Worm (Caenorhabditis elegans): ENCODE data around the gene M70.1.

DNA sequence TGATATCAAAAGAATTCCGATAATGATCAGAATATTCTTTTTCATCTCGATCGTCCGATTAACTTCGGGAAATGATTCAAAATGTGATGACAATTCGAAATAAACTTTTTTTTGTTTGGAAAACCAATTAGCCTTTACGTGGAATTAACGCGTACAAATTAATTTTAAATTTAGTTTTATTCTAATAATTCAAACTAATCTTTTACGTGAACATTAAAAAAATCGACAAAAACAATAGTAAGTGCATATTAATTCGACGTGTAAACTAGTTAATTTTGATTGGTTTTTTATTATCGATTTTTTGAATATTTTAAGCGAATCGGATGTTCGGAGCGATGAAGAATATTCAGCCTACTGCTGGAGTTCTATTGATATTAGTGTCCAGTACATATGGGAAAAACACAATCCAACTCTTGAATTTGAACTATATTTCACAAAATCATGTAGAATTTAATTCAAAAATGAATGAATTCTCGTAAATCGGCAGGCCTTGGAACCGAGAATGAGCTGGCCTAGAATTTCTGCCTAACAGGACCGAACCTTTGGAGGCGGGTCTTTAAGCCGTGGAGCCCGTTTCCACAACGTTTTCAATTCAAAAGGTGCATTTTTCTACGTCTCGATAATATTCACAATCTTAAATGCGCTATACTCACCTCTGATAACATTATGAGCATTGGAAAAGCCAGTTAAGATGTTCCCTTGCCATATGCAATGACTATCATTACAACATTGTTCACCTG lies 3.1 kb upstream of the M70.1 start, which contains the start of the genes M70.3 and M70.2:
- TF ChIP-seq nhr-77 (tag; optimal IDR thresholded peaks at IDR 0.05) = no peak
- no peak for TF ChIP-seq nhr-6 (tag; optimal IDR thresholded peaks at IDR 0.05)
- no peak for TF ChIP-seq nhr-11 (tag; optimal IDR thresholded peaks at IDR 0.05)
- no peak for TF ChIP-seq zag-1 (tag; optimal IDR thresholded peaks at IDR 0.05)
- no peak for TF ChIP-seq nhr-25 (tag; optimal IDR thresholded peaks at IDR 0.05)
- no peak for TF ChIP-seq snpc-4 (tag; optimal IDR thresholded peaks at IDR 0.05)
- no peak for TF ChIP-seq unc-62 (GFP tag; optimal IDR thresholded peaks at IDR 0.05)
- no peak for TF ChIP-seq ZK546.5 (tag; optimal IDR thresholded peaks at IDR 0.05)

All from whole organism, L2 larva.